Fruit fly (Drosophila melanogaster): ENCODE data around the gene Arglu1.

- TF ChIP-seq Eip93F (GFP tag; optimal IDR thresholded peaks at IDR 0.05) (no peak), fd59A (GFP tag; optimal IDR thresholded peaks at IDR 0.05) (no peak), Eip75B (GFP tag; optimal IDR thresholded peaks at IDR 0.05) (peak; percentile 45), Ets96B (tag; optimal IDR thresholded peaks at IDR 0.05) (peak; percentile 67), ss (GFP tag; optimal IDR thresholded peaks at IDR 0.05) (peak; percentile 54 to 56), esn (GFP tag; optimal IDR thresholded peaks at IDR 0.05) (peak; percentile 17), Blimp-1 (GFP tag; optimal IDR thresholded peaks at IDR 0.05) (no peak), Hr39 (GFP tag; optimal IDR thresholded peaks at IDR 0.05) (peak; percentile 35), CG10631 (GFP tag; optimal IDR thresholded peaks at IDR 0.05) (peak; percentile 18), CG16779 (tag; optimal IDR thresholded peaks at IDR 0.05) (no peak), CG10669 (GFP tag; optimal IDR thresholded peaks at IDR 0.05) (peak; percentile 38), Gug (GFP tag; IDR thresholded peaks at IDR 0.05) (no peak), CG11762 (GFP tag; optimal IDR thresholded peaks at IDR 0.05; ENCODE audit: insufficient read depth) (peak; percentile 19)
Measured at dm6 chr2L:9981809-9982208, 43.9 kb upstream of the Arglu1 start.
